Fruit fly (Drosophila melanogaster) whole organism, embryonic: ENCODE results near the gene Cyp4ac3.

Experiments
- Atf6 ChIP-seq: fragments of 200-800 bp; sonication (Bioruptor generic); IDR thresholded peaks from 2 replicates; pipeline ENCODE4 v1.3.6; 2022; ENCODE audit warnings: missing biosample characterization, missing genetic modification characterization
- B-H2 ChIP-seq: fragments of 200-800 bp; sonication (Bioruptor generic); optimal IDR thresholded peaks from 2 replicates; lab custom pipeline; 2018; ENCODE audit warnings: missing biosample characterization, mild to moderate bottlenecking, missing genetic modification characterization
- Blimp-1 ChIP-seq: fragments of 200-800 bp; sonication (Bioruptor generic); optimal IDR thresholded peaks from 3 replicates; lab custom pipeline; 2018; ENCODE audit warnings: missing biosample characterization, missing genetic modification characterization, mild to moderate bottlenecking, moderate library complexity, missing genetic modification reagents
- CG10366 ChIP-seq: fragments of 200-800 bp; sonication (Bioruptor generic); IDR thresholded peaks from 2 replicates; pipeline ENCODE4 v1.3.6; 2022; ENCODE audit warnings: missing biosample characterization, missing genetic modification characterization
- CG10462 ChIP-seq: fragments of 200-800 bp; sonication (Bioruptor generic); optimal IDR thresholded peaks from 2 replicates; lab custom pipeline; 2016; ENCODE audit warnings: missing biosample characterization, missing genetic modification characterization
- CG11504 ChIP-seq: fragments of 200-800 bp; sonication (Bioruptor generic); optimal IDR thresholded peaks from 3 replicates; lab custom pipeline; 2019; ENCODE audit warnings: missing biosample characterization, mild to moderate bottlenecking, missing genetic modification characterization, moderate library complexity
- CG12219 ChIP-seq: fragments of 200-800 bp; sonication (Bioruptor generic); optimal IDR thresholded peaks from 3 replicates; lab custom pipeline; 2018; ENCODE audit warnings: missing biosample characterization, mild to moderate bottlenecking, missing genetic modification characterization
- CG1602 ChIP-seq: fragments of 200-800 bp; sonication (Bioruptor generic); optimal IDR thresholded peaks from 3 replicates; lab custom pipeline; 2016; ENCODE audit warnings: missing biosample characterization, missing genetic modification characterization
- CG1647 ChIP-seq: fragments of 200-800 bp; sonication (Bioruptor generic); optimal IDR thresholded peaks from 3 replicates; lab custom pipeline; 2016; ENCODE audit warnings: missing biosample characterization, missing genetic modification characterization
- CG18262 ChIP-seq: fragments of 200-800 bp; optimal IDR thresholded peaks from 3 replicates; lab custom pipeline; 2019; ENCODE audit warnings: missing biosample characterization, mild to moderate bottlenecking, missing genetic modification characterization, moderate library complexity
- CG2199 ChIP-seq: fragments of 200-800 bp; sonication (Bioruptor generic); IDR thresholded peaks from 3 replicates; pipeline ENCODE4 v1.3.6; 2022; ENCODE audit warnings: missing biosample characterization, missing genetic modification characterization
- CG33557 ChIP-seq: fragments of 200-800 bp; sonication (Bioruptor generic); optimal IDR thresholded peaks from 2 replicates; lab custom pipeline; 2019; ENCODE audit warnings: missing biosample characterization, mild to moderate bottlenecking, missing genetic modification characterization, moderate library complexity
- CG3838 ChIP-seq: fragments of 200-800 bp; sonication (Bioruptor generic); optimal IDR thresholded peaks from 3 replicates; lab custom pipeline; 2016; ENCODE audit warnings: missing biosample characterization, missing genetic modification characterization
- CG3995 ChIP-seq: fragments of 200-800 bp; sonication (Bioruptor generic); optimal IDR thresholded peaks from 3 replicates; lab custom pipeline; 2016; ENCODE audit warnings: missing biosample characterization, missing genetic modification characterization
- CG7928 ChIP-seq: fragments of 200-800 bp; sonication (Bioruptor generic); optimal IDR thresholded peaks from 2 replicates; lab custom pipeline; 2017; ENCODE audit warnings: missing biosample characterization, mild to moderate bottlenecking, missing genetic modification characterization
- CG7963 ChIP-seq: fragments of 200-800 bp; sonication (Bioruptor generic); IDR thresholded peaks from 3 replicates; pipeline ENCODE4 v1.3.6; 2022; ENCODE audit warnings: missing biosample characterization, missing genetic modification characterization; ENCODE audit not compliant: partially characterized antibody
- CG8944 ChIP-seq: fragments of 200-800 bp; sonication (Bioruptor generic); optimal IDR thresholded peaks from 3 replicates; lab custom pipeline; 2016; ENCODE audit warnings: missing biosample characterization, missing genetic modification characterization
- Dek ChIP-seq: fragments of 200-800 bp; sonication (Bioruptor generic); optimal IDR thresholded peaks from 3 replicates; lab custom pipeline; 2019; ENCODE audit warnings: missing biosample characterization, mild to moderate bottlenecking, missing genetic modification characterization, moderate library complexity
- Dll ChIP-seq: fragments of 200-800 bp; sonication (Bioruptor generic); IDR thresholded peaks from 4 replicates; pipeline ENCODE4 v1.3.6; 2022; ENCODE audit warnings: missing biosample characterization, missing genetic modification characterization; ENCODE audit not compliant: partially characterized antibody
- E2f1 ChIP-seq: fragments of 200-800 bp; sonication (Bioruptor generic); IDR thresholded peaks from 2 replicates; pipeline ENCODE4 v1.3.6; 2022; ENCODE audit warnings: missing biosample characterization, missing genetic modification characterization
- HmgZ ChIP-seq: fragments of 200-800 bp; sonication (Bioruptor generic); optimal IDR thresholded peaks from 2 replicates; lab custom pipeline; 2018; ENCODE audit warnings: missing biosample characterization, mild to moderate bottlenecking, missing genetic modification characterization
- Max ChIP-seq: fragments of 200-800 bp; sonication (Bioruptor generic); optimal IDR thresholded peaks from 2 replicates; lab custom pipeline; 2016; ENCODE audit warnings: missing biosample characterization, mild to moderate bottlenecking, missing genetic modification characterization
- Med ChIP-seq: fragments of 200-800 bp; sonication (Bioruptor generic); peaks from one replicate; lab custom pipeline; 2016; ENCODE audit warnings: missing biosample characterization, missing genetic modification characterization, mild to moderate bottlenecking, inconsistent platforms, moderate library complexity
- Nf-YC ChIP-seq: fragments of 200-800 bp; optimal IDR thresholded peaks from 3 replicates; lab custom pipeline; 2019; ENCODE audit warnings: missing biosample characterization, mild to moderate bottlenecking, missing genetic modification characterization, moderate library complexity
- Oli ChIP-seq: fragments of 200-800 bp; sonication (Bioruptor generic); optimal IDR thresholded peaks from 2 replicates; lab custom pipeline; 2018; ENCODE audit warnings: missing biosample characterization, mild to moderate bottlenecking, missing genetic modification characterization, moderate library complexity
- Poxn ChIP-seq: fragments of 200-800 bp; sonication (Bioruptor generic); IDR thresholded peaks from 2 replicates; pipeline ENCODE4 v1.3.6; 2022; ENCODE audit warnings: missing biosample characterization, missing genetic modification characterization
- Scr ChIP-seq: fragments of 200-800 bp; sonication (Bioruptor generic); IDR thresholded peaks from 2 replicates; pipeline ENCODE4 v1.3.6; 2022; ENCODE audit warnings: missing biosample characterization, missing genetic modification characterization; ENCODE audit not compliant: partially characterized antibody
- YL-1 ChIP-seq: fragments of 200-800 bp; sonication (Bioruptor generic); optimal IDR thresholded peaks from 3 replicates; lab custom pipeline; 2017; ENCODE audit warnings: missing biosample characterization, mild to moderate bottlenecking, missing genetic modification characterization
- ara ChIP-seq: fragments of 200-800 bp; sonication (Bioruptor generic); IDR thresholded peaks from 2 replicates; pipeline ENCODE4 v1.3.6; 2022; ENCODE audit warnings: missing biosample characterization, missing genetic modification characterization
- bab2 ChIP-seq: fragments of 200-800 bp; sonication (Bioruptor generic); optimal IDR thresholded peaks from 2 replicates; lab custom pipeline; 2016; ENCODE audit warnings: missing biosample characterization, missing genetic modification characterization
- bowl ChIP-seq: fragments of 200-800 bp; sonication (Bioruptor generic); IDR thresholded peaks from 2 replicates; pipeline ENCODE4 v1.3.6; 2022; ENCODE audit warnings: missing biosample characterization, missing genetic modification characterization
- br ChIP-seq: fragments of >200 bp; optimal IDR thresholded peaks from 2 replicates; lab custom pipeline; 2017
- cad ChIP-seq: fragments of >200 bp; optimal IDR thresholded peaks from 2 replicates; lab custom pipeline; 2017; ENCODE audit warnings: missing biosample characterization, missing genetic modification characterization
- chm ChIP-seq: fragments of 200-800 bp; sonication (Bioruptor generic); IDR thresholded peaks from 2 replicates; pipeline ENCODE4 v1.3.6; 2022; ENCODE audit warnings: missing biosample characterization, missing genetic modification characterization
- corto ChIP-seq: fragments of 200-800 bp; sonication (Bioruptor generic); optimal IDR thresholded peaks from 2 replicates; lab custom pipeline; 2016; ENCODE audit warnings: missing biosample characterization, mild to moderate bottlenecking, missing genetic modification characterization, moderate library complexity
- dmrt11E ChIP-seq: fragments of 200-800 bp; sonication (Bioruptor generic); optimal IDR thresholded peaks from 3 replicates; lab custom pipeline; 2018; ENCODE audit warnings: missing biosample characterization, mild to moderate bottlenecking, missing genetic modification characterization, moderate library complexity
- fd102C ChIP-seq: fragments of 200-800 bp; sonication (Bioruptor generic); optimal IDR thresholded peaks from 2 replicates; lab custom pipeline; 2018; ENCODE audit warnings: missing biosample characterization, mild to moderate bottlenecking, missing genetic modification characterization, moderate library complexity
- gem ChIP-seq: fragments of 200-800 bp; sonication (Bioruptor generic); optimal IDR thresholded peaks from 2 replicates; lab custom pipeline; 2019; ENCODE audit warnings: missing biosample characterization, mild to moderate bottlenecking, missing genetic modification characterization, moderate library complexity
- inv ChIP-seq: fragments of 200-800 bp; sonication (Bioruptor generic); IDR thresholded peaks from 2 replicates; pipeline ENCODE4 v1.3.6; 2022; ENCODE audit warnings: missing biosample characterization, missing genetic modification characterization; ENCODE audit not compliant: partially characterized antibody
- jumu ChIP-seq: fragments of 200-800 bp; sonication (Bioruptor generic); optimal IDR thresholded peaks from 3 replicates; lab custom pipeline; 2016; ENCODE audit warnings: missing biosample characterization, missing genetic modification characterization
- kay ChIP-seq: fragments of 200-800 bp; sonication (Bioruptor generic); optimal IDR thresholded peaks from 2 replicates; lab custom pipeline; 2016; ENCODE audit warnings: missing biosample characterization, missing genetic modification characterization
- lov ChIP-seq, 2 experiments: fragments of 200-800 bp in 1 of 2; fragments of >200 bp in 1 of 2; sonication (Bioruptor generic) in 1 of 2; IDR thresholded peaks in 1 of 2; optimal IDR thresholded peaks in 1 of 2; 2 replicates in 1 of 2; 3 replicates in 1 of 2; pipeline versions ENCODE4 v1.3.6 to Lab custom; 2017 to 2022; ENCODE audit warnings: missing biosample characterization in 1 of 2, missing genetic modification characterization in 1 of 2
- onecut ChIP-seq: fragments of 200-800 bp; sonication (Bioruptor generic); IDR thresholded peaks from 2 replicates; pipeline ENCODE4 v1.3.6; 2022; ENCODE audit warnings: missing biosample characterization, missing genetic modification characterization
- prd ChIP-seq, 3 experiments: fragments of >200 bp in 2 of 3; fragments of 200-800 bp in 1 of 3; sonication (Bioruptor generic) in 1 of 3; optimal IDR thresholded peaks in 2 of 3; IDR thresholded peaks in 1 of 3; 2 replicates in 2 of 3; 3 replicates in 1 of 3; pipeline versions ENCODE4 v1.3.6 to Lab custom; 2017 to 2022; ENCODE audit warnings: missing biosample characterization in 1 of 3, missing genetic modification characterization in 1 of 3
- pros ChIP-seq: fragments of 200-800 bp; sonication (Bioruptor generic); optimal IDR thresholded peaks from 3 replicates; lab custom pipeline; 2019; ENCODE audit warnings: missing biosample characterization, mild to moderate bottlenecking, missing genetic modification characterization, moderate library complexity
- sna ChIP-seq: fragments of 200-800 bp; sonication (Bioruptor generic); IDR thresholded peaks from 2 replicates; pipeline ENCODE4 v1.3.6; 2022; ENCODE audit warnings: missing biosample characterization, missing genetic modification characterization; ENCODE audit not compliant: partially characterized antibody
- tgo ChIP-seq: fragments of 200-800 bp; sonication (Bioruptor generic); IDR thresholded peaks from 3 replicates; pipeline ENCODE4 v1.3.6; 2022; ENCODE audit warnings: missing biosample characterization, missing genetic modification characterization
- tup ChIP-seq: fragments of 200-800 bp; sonication (Bioruptor generic); optimal IDR thresholded peaks from 2 replicates; lab custom pipeline; 2016; ENCODE audit warnings: missing biosample characterization, mild to moderate bottlenecking, missing genetic modification characterization, moderate library complexity
- wor ChIP-seq: fragments of 200-800 bp; sonication (Bioruptor generic); IDR thresholded peaks from 2 replicates; pipeline ENCODE4 v1.3.6; 2022; ENCODE audit warnings: missing biosample characterization, missing genetic modification characterization
- zf30C ChIP-seq: fragments of 200-800 bp; sonication (Bioruptor generic); optimal IDR thresholded peaks from 3 replicates; lab custom pipeline; 2018; ENCODE audit warnings: missing biosample characterization, mild to moderate bottlenecking, missing genetic modification characterization

Gene Cyp4ac3

dm6 chr2L:5245363-5245892 is 22.9 kb upstream of the Cyp4ac3 start (continued):
- TF ChIP-seq pros (GFP tag; lab: Kevin White, UChicago), result no peak
- no peak for TF ChIP-seq fd102C (GFP tag; lab: Kevin White, UChicago)
- peak; percentile 80 for TF ChIP-seq zf30C
- no peak for TF ChIP-seq CG7963
- peak; percentile 68 for TF ChIP-seq dmrt11E (tag; lab: Kevin White, UChicago)
- TF ChIP-seq ara (GFP tag; lab: Robert Waterston, UW), result peak; percentile 33; the same call in 1 of the 2 replicates
- peak; percentile 25 for TF ChIP-seq CG1602
- TF ChIP-seq CG7928 (GFP tag; lab: Kevin White, UChicago), result no peak
- no peak for TF ChIP-seq YL-1 (GFP tag; lab: Kevin White, UChicago)
- no peak for TF ChIP-seq Dek (tag; lab: Kevin White, UChicago)
- no peak for TF ChIP-seq Nf-YC
- no peak for TF ChIP-seq inv (GFP tag; lab: Robert Waterston, UW)
- TF ChIP-seq cad (GFP tag; lab: Kevin White, UChicago), result no peak
- TF ChIP-seq CG11504 (tag; lab: Kevin White, UChicago), result peak; percentile 56
- TF ChIP-seq bab2 (GFP tag; lab: Kevin White, UChicago), result no peak
- TF ChIP-seq CG8944 (GFP tag; lab: Kevin White, UChicago), result peak; percentile 30
- no peak for TF ChIP-seq Max (GFP tag; lab: Kevin White, UChicago)
- TF ChIP-seq Oli (tag; lab: Kevin White, UChicago), result peak; percentile 30
- peak; percentile 72 for TF ChIP-seq Med (GFP tag; lab: Kevin White, UChicago)
- no peak for TF ChIP-seq br (lab: Kevin White, UChicago)
- no peak for TF ChIP-seq tup
- 0 out of 2 replicates have a peak, but pooled peaks have one; percentile 25 for TF ChIP-seq onecut
- no peak for TF ChIP-seq wor (GFP tag; lab: Robert Waterston, UW)
- TF ChIP-seq Atf6 (GFP tag; lab: Robert Waterston, UW), result no peak
- no peak for TF ChIP-seq HmgZ (tag; lab: Kevin White, UChicago)
- no peak for TF ChIP-seq CG3995 (GFP tag; lab: Kevin White, UChicago)
- TF ChIP-seq CG10366 (GFP tag; lab: Robert Waterston, UW), result 0 out of 2 replicates have a peak, but pooled peaks have one; percentile 10
- TF ChIP-seq bowl (GFP tag; lab: Robert Waterston, UW), result no peak
- no peak; the same call in 1 of the 2 replicates for TF ChIP-seq E2f1 (GFP tag; lab: Robert Waterston, UW)
- no peak for TF ChIP-seq B-H2 (GFP tag; lab: Kevin White, UChicago)
- no peak for TF ChIP-seq lov (optimal IDR thresholded peaks at IDR 0.05; lab: Kevin White, UChicago)
- 0 out of 3 replicates have a peak, but pooled peaks have one; percentile 43 for TF ChIP-seq lov (GFP tag; IDR thresholded peaks at IDR 0.05; lab: Robert Waterston, UW)
- peak; percentile 29 for TF ChIP-seq CG12219
- no peak for TF ChIP-seq jumu (GFP tag; lab: Kevin White, UChicago)
- TF ChIP-seq CG10462 (GFP tag; lab: Kevin White, UChicago), result peak; percentile 9
- TF ChIP-seq Blimp-1, result peak; percentile 60
- TF ChIP-seq chm (GFP tag; lab: Robert Waterston, UW), result peak; percentile 61; the same call in 1 of the 2 replicates
- no peak for TF ChIP-seq kay (GFP tag; lab: Kevin White, UChicago)

- peak; percentile 29; the same call in 1 of the 4 replicates for TF ChIP-seq Dll (GFP tag; lab: Robert Waterston, UW)
- TF ChIP-seq Poxn (GFP tag; lab: Robert Waterston, UW), result no peak
- no peak for TF ChIP-seq sna (GFP tag; lab: Robert Waterston, UW)
- no peak for TF ChIP-seq prd (optimal IDR thresholded peaks at IDR 0.05; lab: Kevin White, UChicago)
- no peak for TF ChIP-seq prd (GFP tag; IDR thresholded peaks at IDR 0.05; lab: Robert Waterston, UW)
- peak; percentile 48; the same call in 1 of the 3 replicates for TF ChIP-seq CG2199 (GFP tag; lab: Robert Waterston, UW)
- peak; percentile 23 for TF ChIP-seq CG33557
- peak; percentile 15; the same call in 1 of the 3 replicates for TF ChIP-seq tgo (GFP tag; lab: Robert Waterston, UW)
- no peak for TF ChIP-seq CG1647
- peak; percentile 28; the same call in 1 of the 2 replicates for TF ChIP-seq Scr
- no peak for TF ChIP-seq CG12219
- TF ChIP-seq CG3838 (GFP tag; lab: Kevin White, UChicago), result no peak
- TF ChIP-seq CG18262 (tag; lab: Kevin White, UChicago), result peak; percentile 10
- peak; percentile 32 for TF ChIP-seq corto (GFP tag; lab: Kevin White, UChicago)
- TF ChIP-seq gem (tag; lab: Kevin White, UChicago), result peak; percentile 37
Observed at dm6 chr2L:5247384-5247783, 20.9 kb upstream of the Cyp4ac3 start.
